Worm (Caenorhabditis elegans) whole organism, L1 larva: Measurements from ENCODE around the gene sym-2.

Source experiments
- C04F5.9 ChIP-seq: sonication (generic microtip); optimal IDR thresholded peaks from 2 replicates; lab custom pipeline; 2016; ENCODE audit warnings: missing genetic modification characterization, missing compliant biosample characterization
- C16A3.4 ChIP-seq: fragments of 150-350 bp; optimal IDR thresholded peaks from 2 replicates; lab custom pipeline; 2014; ENCODE audit warnings: missing biosample characterization, missing genetic modification characterization
- C34B4.2 ChIP-seq: sonication (generic microtip); optimal IDR thresholded peaks from 2 replicates; lab custom pipeline; 2017; ENCODE audit warnings: mild to moderate bottlenecking, missing genetic modification characterization, missing compliant biosample characterization
- Y116A8C.19 ChIP-seq: sonication (generic microtip); optimal IDR thresholded peaks from 2 replicates; lab custom pipeline; 2016; ENCODE audit warnings: missing compliant biosample characterization, missing genetic modification characterization, borderline replicate concordance
- ama-1 ChIP-seq: fragments of 150-350 bp; optimal IDR thresholded peaks from 2 replicates; lab custom pipeline; 2014
- blmp-1 ChIP-seq: fragments of 150-350 bp; optimal IDR thresholded peaks from 2 replicates; lab custom pipeline; 2014; ENCODE audit warnings: missing biosample characterization, missing genetic modification characterization
- ceh-88 ChIP-seq: fragments of 200-800 bp; sonication (Bioruptor generic); IDR thresholded peaks from 2 replicates; pipeline ENCODE4 v1.3.6; 2022; ENCODE audit warnings: missing genetic modification characterization, missing compliant biosample characterization
- efl-1 ChIP-seq, 4 experiments: fragments of 150-350 bp; optimal IDR thresholded peaks in 3 of 4; peaks in 1 of 4; 1 replicate in 1 of 4; 2 replicates in 3 of 4; lab custom pipeline; 2014; ENCODE audit warnings: missing biosample characterization in 2 of 4, missing genetic modification characterization in 2 of 4, missing genetic modification reagents in 2 of 4
- elt-2 ChIP-seq: sonication (generic microtip); optimal IDR thresholded peaks from 2 replicates; lab custom pipeline; 2016; ENCODE audit warnings: missing genetic modification characterization, mild to moderate bottlenecking, inconsistent platforms, missing compliant biosample characterization, missing genetic modification reagents
- elt-3 ChIP-seq, 6 experiments: fragments of 150-350 bp in 1 of 6; sonication (generic microtip); optimal IDR thresholded peaks; 2 replicates each; lab custom pipeline; 2017 to 2018; ENCODE audit warnings: missing biosample characterization in 6 of 6, missing genetic modification characterization in 6 of 6, inconsistent platforms in 1 of 6
- fkh-4 ChIP-seq: sonication (generic microtip); optimal IDR thresholded peaks from 2 replicates; lab custom pipeline; 2016; ENCODE audit warnings: missing compliant biosample characterization, missing genetic modification characterization, borderline replicate concordance
- grh-1 ChIP-seq: fragments of 200-800 bp; sonication (Bioruptor generic); IDR thresholded peaks from 2 replicates; pipeline ENCODE4 v1.3.6; 2022; ENCODE audit warnings: missing genetic modification reagents, missing genetic modification characterization, missing compliant biosample characterization
- hlh-17 ChIP-seq: fragments of 200-800 bp; sonication (Bioruptor generic); optimal IDR thresholded peaks from 2 replicates; lab custom pipeline; 2018; ENCODE audit warnings: missing genetic modification characterization, mild to moderate bottlenecking, missing compliant biosample characterization, moderate library complexity, borderline replicate concordance
- irx-1 ChIP-seq: sonication (generic microtip); optimal IDR thresholded peaks from 2 replicates; lab custom pipeline; 2016; ENCODE audit warnings: missing genetic modification characterization, missing compliant biosample characterization
- jun-1 ChIP-seq: fragments of 150-350 bp; optimal IDR thresholded peaks from 2 replicates; lab custom pipeline; 2014; ENCODE audit warnings: missing biosample characterization, missing genetic modification reagents, missing genetic modification characterization
- lin-14 ChIP-seq: fragments of 200-800 bp; sonication (Bioruptor generic); optimal IDR thresholded peaks from 2 replicates; lab custom pipeline; 2018; ENCODE audit warnings: mild to moderate bottlenecking, missing genetic modification characterization, moderate library complexity, missing compliant biosample characterization
- lin-15B ChIP-seq: fragments of 150-350 bp; sonication (generic microtip); optimal IDR thresholded peaks from 3 replicates; lab custom pipeline; 2014; ENCODE audit warnings: missing biosample characterization, missing genetic modification characterization
- lin-35 ChIP-seq, 2 experiments: fragments of 150-350 bp; optimal IDR thresholded peaks; 2 replicates each; lab custom pipeline; 2014; ENCODE audit warnings: missing biosample characterization in 2 of 2, missing genetic modification characterization in 2 of 2, missing genetic modification reagents in 2 of 2
- lir-3 ChIP-seq: sonication (generic microtip); optimal IDR thresholded peaks from 2 replicates; lab custom pipeline; 2016; ENCODE audit warnings: mild to moderate bottlenecking, missing genetic modification characterization, moderate library complexity, missing compliant biosample characterization; ENCODE audit not compliant: poor library complexity
- mdl-1 ChIP-seq, 2 experiments: fragments of 150-350 bp; optimal IDR thresholded peaks; 2 replicates each; lab custom pipeline; 2014 to 2017; ENCODE audit warnings: missing biosample characterization in 2 of 2, missing genetic modification characterization in 2 of 2, inconsistent platforms in 1 of 2
- mef-2 ChIP-seq: fragments of 150-350 bp; optimal IDR thresholded peaks from 2 replicates; lab custom pipeline; 2014; ENCODE audit warnings: missing biosample characterization, missing genetic modification characterization
- mep-1 ChIP-seq: fragments of 150-350 bp; optimal IDR thresholded peaks from 2 replicates; lab custom pipeline; 2014; ENCODE audit warnings: missing biosample characterization, missing genetic modification characterization
- nhr-19 ChIP-seq: fragments of 200-800 bp; sonication (Bioruptor generic); conservative IDR thresholded peaks from 2 replicates; pipeline ENCODE4 v1.3.6; 2022; ENCODE audit warnings: missing genetic modification characterization, missing compliant biosample characterization
- nhr-20 ChIP-seq: sonication (generic microtip); optimal IDR thresholded peaks from 2 replicates; lab custom pipeline; 2016; ENCODE audit warnings: mild to moderate bottlenecking, missing genetic modification characterization, missing compliant biosample characterization
- nhr-47 ChIP-seq: sonication (generic microtip); optimal IDR thresholded peaks from 2 replicates; lab custom pipeline; 2016; ENCODE audit warnings: mild to moderate bottlenecking, missing genetic modification characterization, moderate library complexity, missing compliant biosample characterization
- nhr-71 ChIP-seq: sonication (generic microtip); optimal IDR thresholded peaks from 2 replicates; lab custom pipeline; 2016; ENCODE audit warnings: mild to moderate bottlenecking, missing genetic modification characterization, moderate library complexity, missing compliant biosample characterization
- nhr-76 ChIP-seq: sonication (generic microtip); optimal IDR thresholded peaks from 2 replicates; lab custom pipeline; 2017; ENCODE audit warnings: missing biosample characterization, missing genetic modification characterization
- nhr-85 ChIP-seq: sonication (generic microtip); peaks from one replicate; lab custom pipeline; 2016; ENCODE audit warnings: missing genetic modification characterization, inconsistent platforms, missing compliant biosample characterization
- nhr-90 ChIP-seq: sonication (generic microtip); optimal IDR thresholded peaks from 2 replicates; lab custom pipeline; 2016; ENCODE audit warnings: mild to moderate bottlenecking, missing genetic modification characterization, missing compliant biosample characterization; ENCODE audit not compliant: poor library complexity
- pag-3 ChIP-seq: sonication (generic microtip); optimal IDR thresholded peaks from 2 replicates; lab custom pipeline; 2017; ENCODE audit warnings: missing genetic modification characterization, mild to moderate bottlenecking, missing compliant biosample characterization, antibody characterized with exemption, borderline replicate concordance; ENCODE audit not compliant: insufficient read depth
- pax-3 ChIP-seq: fragments of 200-800 bp; sonication (Bioruptor generic); optimal IDR thresholded peaks from 2 replicates; lab custom pipeline; 2018; ENCODE audit warnings: mild to moderate bottlenecking, missing genetic modification characterization, moderate library complexity, missing compliant biosample characterization
- pqm-1 ChIP-seq: sonication (generic microtip); optimal IDR thresholded peaks from 3 replicates; lab custom pipeline; 2017; ENCODE audit warnings: missing biosample characterization, missing genetic modification characterization
- skn-1 ChIP-seq: fragments of 150-350 bp; optimal IDR thresholded peaks from 2 replicates; lab custom pipeline; 2014; ENCODE audit warnings: missing biosample characterization, missing genetic modification characterization
- snpc-4 ChIP-seq: fragments of 150-350 bp; optimal IDR thresholded peaks from 2 replicates; lab custom pipeline; 2014; ENCODE audit warnings: missing biosample characterization, missing genetic modification characterization
- snu-23 ChIP-seq: sonication (generic microtip); optimal IDR thresholded peaks from 2 replicates; lab custom pipeline; 2016; ENCODE audit warnings: missing genetic modification characterization, missing compliant biosample characterization
- sox-4 ChIP-seq: sonication (generic microtip); optimal IDR thresholded peaks from 2 replicates; lab custom pipeline; 2016; ENCODE audit warnings: missing genetic modification characterization, missing compliant biosample characterization
- sup-37 ChIP-seq: fragments of 200-800 bp; sonication (Bioruptor generic); optimal IDR thresholded peaks from 2 replicates; lab custom pipeline; 2018; ENCODE audit warnings: mild to moderate bottlenecking, missing genetic modification characterization, missing compliant biosample characterization
- tbx-2 ChIP-seq: sonication (generic microtip); optimal IDR thresholded peaks from 2 replicates; lab custom pipeline; 2016; ENCODE audit warnings: missing genetic modification characterization, missing compliant biosample characterization
- unc-30 ChIP-seq: sonication (generic microtip); optimal IDR thresholded peaks from 2 replicates; lab custom pipeline; 2017; ENCODE audit warnings: missing biosample characterization, missing genetic modification characterization
- unc-62 ChIP-seq: fragments of 150-350 bp; optimal IDR thresholded peaks from 2 replicates; lab custom pipeline; 2014; ENCODE audit warnings: missing biosample characterization, missing genetic modification reagents, missing genetic modification characterization
- zag-1 ChIP-seq: fragments of 150-350 bp; optimal IDR thresholded peaks from 2 replicates; lab custom pipeline; 2014; ENCODE audit warnings: missing biosample characterization, missing genetic modification characterization
- zip-4 ChIP-seq: fragments of 200-800 bp; sonication (Bioruptor generic); optimal IDR thresholded peaks from 2 replicates; lab custom pipeline; 2018; ENCODE audit warnings: mild to moderate bottlenecking, missing genetic modification characterization, moderate library complexity, missing compliant biosample characterization
- ztf-11 ChIP-seq, 2 experiments: sonication (generic microtip); optimal IDR thresholded peaks; 2 replicates each; lab custom pipeline; 2016 to 2017; ENCODE audit warnings: missing genetic modification characterization in 2 of 2, missing biosample characterization in 1 of 2, missing compliant biosample characterization in 1 of 2
- ztf-4 ChIP-seq: fragments of 150-350 bp; optimal IDR thresholded peaks from 2 replicates; lab custom pipeline; 2014; ENCODE audit warnings: missing biosample characterization, missing genetic modification characterization

sym-2 gene

DNA sequence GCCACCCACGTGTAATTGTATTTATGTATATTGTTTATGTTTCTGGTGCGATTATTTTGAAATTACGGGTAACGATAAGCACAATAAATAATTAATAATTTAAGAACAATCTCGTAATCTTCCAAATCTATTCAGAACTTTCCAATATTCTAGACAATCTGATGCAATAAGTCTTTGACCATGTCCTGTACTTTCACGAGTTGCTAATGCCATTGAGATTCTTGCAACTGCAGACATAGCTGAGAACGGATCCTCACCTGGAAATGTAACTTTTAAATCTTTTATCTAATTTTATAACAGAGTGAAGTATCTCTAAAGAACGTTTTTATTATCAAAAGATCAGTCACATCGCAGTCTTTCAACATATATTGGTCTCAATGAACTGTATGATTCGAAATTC lies 24.9 kb downstream of the sym-2 start:
- TF ChIP-seq unc-30 (tag; lab: Kevin White, UChicago), result no peak
- no peak for TF ChIP-seq elt-2 (tag; lab: Kevin White, UChicago)
- TF ChIP-seq snpc-4 (tag; lab: Kevin White, UChicago), result no peak
- no peak for TF ChIP-seq C16A3.4
- no peak for TF ChIP-seq nhr-90 (tag; lab: Kevin White, UChicago)
- no peak for TF ChIP-seq fkh-4
- TF ChIP-seq lin-15B (tag; lab: Kevin White, UChicago), result no peak
- TF ChIP-seq unc-62 (GFP tag; lab: Kevin White, UChicago), result no peak
- TF ChIP-seq hlh-17 (GFP tag; lab: Kevin White, UChicago), result no peak
- TF ChIP-seq sup-37 (GFP tag; lab: Kevin White, UChicago), result no peak
- no peak for TF ChIP-seq Y116A8C.19 (tag; lab: Kevin White, UChicago)
- no peak for TF ChIP-seq irx-1 (tag; lab: Kevin White, UChicago)

DNA sequence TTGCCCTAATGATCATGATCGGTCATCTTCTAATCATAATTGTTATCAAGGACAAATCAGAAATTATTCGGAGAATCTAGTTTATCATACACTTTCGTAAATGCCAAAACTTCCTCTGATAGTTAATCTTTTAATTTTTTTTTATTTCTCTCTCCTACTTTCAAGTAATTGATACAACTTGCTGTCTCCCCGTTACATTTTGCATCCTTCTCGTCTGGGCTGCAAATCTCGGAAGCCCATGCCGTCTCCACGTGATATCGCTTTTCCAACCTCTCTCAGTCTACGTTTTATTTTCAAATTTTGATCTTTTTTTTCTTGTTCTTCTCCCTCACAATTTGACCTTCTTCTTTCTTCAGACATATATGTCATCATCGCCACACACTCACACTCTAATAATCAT lies 27.3 kb downstream of the sym-2 start, which contains the start of gene rhy-1:
Gene rhy-1, plus strand, starts transcription at position 357 of the 400 bp plus-strand sequence.
- TF ChIP-seq nhr-90 (tag; lab: Kevin White, UChicago) (peak; percentile 53), mep-1 (tag; lab: Kevin White, UChicago) (no peak), snu-23 (GFP tag; lab: Kevin White, UChicago) (peak; percentile 25), nhr-71 (peak; percentile 51), grh-1 (GFP tag; lab: Robert Waterston, UW) (0 out of 2 replicates have a peak, but pooled peaks have one; percentile 20), pag-3 (no peak), nhr-20 (tag; lab: Kevin White, UChicago) (peak; percentile 76), blmp-1 (tag; lab: Kevin White, UChicago) (peak; percentile 2), jun-1 (tag; lab: Kevin White, UChicago) (no peak), elt-3 (tag; optimal IDR thresholded peaks at IDR 0.05; lab: Kevin White, UChicago) (peak in 4 of 6 experiments; percentile 15 to 60 (median 38)), lin-14 (GFP tag; lab: Kevin White, UChicago) (peak; percentile 27), zip-4 (no peak), nhr-85 (tag; lab: Kevin White, UChicago) (peak; percentile 75), sox-4 (no peak), efl-1 (optimal IDR thresholded peaks at IDR 0.05; lab: Kevin White, UChicago) (no peak), efl-1 (GFP tag; optimal IDR thresholded peaks at IDR 0.05 in 1 of 2; lab: Kevin White, UChicago) (no peak), nhr-47 (tag; lab: Kevin White, UChicago) (peak; percentile 21)
- TF ChIP-seq, all 84 proteins: peak for 10

DNA sequence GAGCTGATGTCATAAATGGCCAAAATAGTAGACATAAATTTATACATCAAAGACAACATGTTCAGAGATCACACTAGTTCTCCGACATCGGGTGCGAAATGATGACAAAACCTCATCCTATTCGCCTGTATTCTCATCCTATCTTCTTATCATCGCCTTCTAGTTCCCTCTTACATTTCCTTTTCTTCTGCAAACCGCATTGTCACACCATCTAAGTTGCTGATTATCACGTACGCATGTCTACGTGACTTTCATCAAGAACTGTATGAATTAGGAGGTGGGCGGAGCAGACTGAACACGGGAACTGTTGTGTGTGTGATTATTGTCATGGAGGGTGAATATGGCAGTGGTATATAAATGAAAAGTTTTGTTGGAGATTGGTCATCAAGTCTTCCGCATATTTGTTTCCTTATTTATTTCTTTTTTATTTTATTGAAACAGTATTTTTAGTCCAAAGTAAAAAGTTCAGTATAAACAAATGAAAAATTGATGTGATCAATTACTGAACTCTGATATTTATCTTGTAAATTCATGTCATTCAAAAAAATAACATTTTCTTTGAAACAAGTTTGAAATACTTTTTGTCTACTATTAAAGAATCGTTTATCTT lies 28.0 kb downstream of the sym-2 start:
- TF ChIP-seq zag-1 (tag; lab: Kevin White, UChicago), result no peak
- no peak for TF ChIP-seq C04F5.9 (tag; lab: Kevin White, UChicago)
- no peak for TF ChIP-seq lir-3 (tag; lab: Kevin White, UChicago)
- peak; percentile 89 for TF ChIP-seq blmp-1 (tag; lab: Kevin White, UChicago)
- TF ChIP-seq snu-23 (GFP tag; lab: Kevin White, UChicago), result peak; percentile 43
- no peak for TF ChIP-seq pqm-1
- TF ChIP-seq nhr-47 (tag; lab: Kevin White, UChicago), result peak; percentile 39
- TF ChIP-seq unc-30 (tag; lab: Kevin White, UChicago), result no peak
- TF ChIP-seq elt-3 (tag; optimal IDR thresholded peaks at IDR 0.05; lab: Kevin White, UChicago), result peak in 5 of 6 experiments; percentile 18 to 96 (median 82)
- no peak; the same call in 1 of the 2 replicates for TF ChIP-seq nhr-19 (GFP tag; lab: Robert Waterston, UW)
- TF ChIP-seq nhr-90 (tag; lab: Kevin White, UChicago), result peak; percentile 65
- TF ChIP-seq C34B4.2 (tag; lab: Kevin White, UChicago), result no peak
- no peak for TF ChIP-seq ztf-11 (tag; optimal IDR thresholded peaks at IDR 0.05; lab: Kevin White, UChicago)
- peak; percentile 34 for TF ChIP-seq tbx-2 (tag; lab: Kevin White, UChicago)
- TF ChIP-seq mep-1 (tag; lab: Kevin White, UChicago), result peak; percentile 19
- no peak for TF ChIP-seq ztf-4
- peak in 1 of 2 experiments; percentile 42 for TF ChIP-seq lin-35 (GFP tag; optimal IDR thresholded peaks at IDR 0.05; lab: Kevin White, UChicago)
- peak; percentile 78 for TF ChIP-seq nhr-20 (tag; lab: Kevin White, UChicago)
- TF ChIP-seq pax-3 (tag; lab: Kevin White, UChicago), result no peak
- peak; percentile 69 for TF ChIP-seq lin-14 (GFP tag; lab: Kevin White, UChicago)
- TF ChIP-seq ama-1 (lab: Kevin White, UChicago), result no peak
- no peak for TF ChIP-seq grh-1 (GFP tag; lab: Robert Waterston, UW)
- peak; percentile 90 for TF ChIP-seq skn-1 (tag; lab: Kevin White, UChicago)
- peak; percentile 60 for TF ChIP-seq nhr-71
- peak; percentile 90 for TF ChIP-seq nhr-85 (tag; lab: Kevin White, UChicago)
- TF ChIP-seq mdl-1 (tag; optimal IDR thresholded peaks at IDR 0.05; lab: Kevin White, UChicago), result peak in 1 of 2 experiments; percentile 58
- TF ChIP-seq mef-2 (tag; lab: Kevin White, UChicago), result no peak
- TF ChIP-seq jun-1 (tag; lab: Kevin White, UChicago), result no peak
- peak; percentile 0 for TF ChIP-seq nhr-76 (tag; lab: Kevin White, UChicago)
- TF ChIP-seq ceh-88 (GFP tag; lab: Robert Waterston, UW), result no peak
- TF ChIP-seq efl-1 (optimal IDR thresholded peaks at IDR 0.05; lab: Kevin White, UChicago), result no peak
- peak in 1 of 2 experiments; percentile 87 for TF ChIP-seq efl-1 (GFP tag; optimal IDR thresholded peaks at IDR 0.05 in 1 of 2; lab: Kevin White, UChicago)
